Worm (Caenorhabditis elegans) whole organism, early embryonic: ENCODE results near the gene Y40H4A.2.

Source experiments
- B0310.2 ChIP-seq: sonication (generic microtip); optimal IDR thresholded peaks from 2 replicates; lab custom pipeline; 2016; ENCODE audit warnings: mild to moderate bottlenecking, missing genetic modification characterization, missing compliant biosample characterization
- F13C5.2 ChIP-seq: sonication (generic microtip); optimal IDR thresholded peaks from 2 replicates; lab custom pipeline; 2017; ENCODE audit warnings: mild to moderate bottlenecking, missing genetic modification characterization, inconsistent platforms, missing compliant biosample characterization
- aly-1 ChIP-seq: sonication (generic microtip); optimal IDR thresholded peaks from 2 replicates; lab custom pipeline; 2016; ENCODE audit warnings: missing genetic modification characterization, missing compliant biosample characterization
- ceh-13 ChIP-seq: fragments of 200-800 bp; sonication (Bioruptor generic); optimal IDR thresholded peaks from 2 replicates; lab custom pipeline; 2018; ENCODE audit warnings: mild to moderate bottlenecking, missing genetic modification characterization, missing compliant biosample characterization
- ceh-36 ChIP-seq: sonication (generic microtip); optimal IDR thresholded peaks from 2 replicates; lab custom pipeline; 2016; ENCODE audit warnings: missing genetic modification characterization, inconsistent platforms, missing compliant biosample characterization
- ets-7 ChIP-seq: sonication (generic microtip); optimal IDR thresholded peaks from 2 replicates; lab custom pipeline; 2016; ENCODE audit warnings: missing genotype, missing genetic modification characterization, missing compliant biosample characterization
- flt-1 ChIP-seq: fragments of 200-800 bp; sonication (Bioruptor generic); IDR thresholded peaks from 2 replicates; pipeline ENCODE4 v1.3.6; 2022; ENCODE audit warnings: missing genetic modification characterization, missing compliant biosample characterization
- hmbx-1 ChIP-seq: sonication (generic microtip); optimal IDR thresholded peaks from 2 replicates; lab custom pipeline; 2016; ENCODE audit warnings: mild to moderate bottlenecking, missing genetic modification characterization, missing compliant biosample characterization
- hmg-4 ChIP-seq: fragments of 200-800 bp; sonication (Bioruptor generic); optimal IDR thresholded peaks from 2 replicates; lab custom pipeline; 2018; ENCODE audit warnings: mild to moderate bottlenecking, missing genetic modification characterization, missing compliant biosample characterization
- hnd-1 ChIP-seq: sonication (generic microtip); optimal IDR thresholded peaks from 2 replicates; lab custom pipeline; 2016; ENCODE audit warnings: missing genetic modification characterization, missing compliant biosample characterization
- pes-1 ChIP-seq: fragments of 200-800 bp; sonication (Bioruptor generic); IDR thresholded peaks from 2 replicates; pipeline ENCODE4 v1.3.6; 2022; ENCODE audit warnings: missing genetic modification reagents, missing genetic modification characterization, missing compliant biosample characterization
- scrt-1 ChIP-seq: fragments of 200-800 bp; sonication (Bioruptor generic); IDR thresholded peaks from 2 replicates; pipeline ENCODE4 v1.3.6; 2022; ENCODE audit warnings: missing genetic modification characterization, missing compliant biosample characterization
- sea-1 ChIP-seq: fragments of 200-800 bp; sonication (Bioruptor generic); conservative IDR thresholded peaks from 2 replicates; pipeline ENCODE4 v1.3.6; 2022; ENCODE audit warnings: missing genetic modification characterization, missing compliant biosample characterization
- tbx-11 ChIP-seq: fragments of 200-800 bp; sonication (Bioruptor generic); IDR thresholded peaks from 2 replicates; pipeline ENCODE4 v1.3.6; 2022; ENCODE audit warnings: missing genetic modification characterization, missing compliant biosample characterization
- tbx-37 ChIP-seq: fragments of 200-800 bp; sonication (Bioruptor generic); conservative IDR thresholded peaks from 2 replicates; pipeline ENCODE4 v1.3.6; 2022; ENCODE audit warnings: missing genetic modification reagents, missing genetic modification characterization, missing compliant biosample characterization
- tra-4 ChIP-seq: sonication (generic microtip); optimal IDR thresholded peaks from 2 replicates; lab custom pipeline; 2017; ENCODE audit warnings: missing genetic modification characterization, missing compliant biosample characterization

The Y40H4A.2 gene

ce11 chrV:14539355-14539754 lies 45.9 kb downstream of the Y40H4A.2 start:
- TF ChIP-seq hmbx-1 (tag; lab: Kevin White, UChicago) (no peak), scrt-1 (no peak), B0310.2 (tag; lab: Kevin White, UChicago) (no peak), tbx-37 (GFP tag; lab: Robert Waterston, UW) (no peak), tbx-11 (no peak), tra-4 (tag; lab: Kevin White, UChicago) (no peak), hnd-1 (tag; lab: Kevin White, UChicago) (no peak), flt-1 (GFP tag; lab: Robert Waterston, UW) (no peak), F13C5.2 (tag; lab: Kevin White, UChicago) (no peak), ceh-13 (GFP tag; lab: Kevin White, UChicago) (no peak), pes-1 (GFP tag; lab: Robert Waterston, UW) (no peak), ceh-36 (tag; lab: Kevin White, UChicago) (no peak), sea-1 (GFP tag; lab: Robert Waterston, UW) (no peak), hmg-4 (GFP tag; lab: Kevin White, UChicago) (no peak)

ce11 chrV:14536274-14536673 lies 49.0 kb downstream of the Y40H4A.2 start, which contains the start of gene tag-191:
Gene tag-191 (minus strand): TSS chrV:14536374.
- TF ChIP-seq ets-7 (no peak), ceh-36 (tag; lab: Kevin White, UChicago) (no peak), scrt-1 (no peak), tbx-37 (GFP tag; lab: Robert Waterston, UW) (no peak), tra-4 (tag; lab: Kevin White, UChicago) (no peak), hmbx-1 (tag; lab: Kevin White, UChicago) (no peak), sea-1 (GFP tag; lab: Robert Waterston, UW) (no peak), B0310.2 (tag; lab: Kevin White, UChicago) (no peak), aly-1 (tag; lab: Kevin White, UChicago) (no peak), flt-1 (GFP tag; lab: Robert Waterston, UW) (no peak), pes-1 (GFP tag; lab: Robert Waterston, UW) (no peak)
